Worm (Caenorhabditis elegans): ENCODE data around the gene T09A5.4.
A peak's percentile ranks its signal among the peaks of the same experiment; 100 is the strongest.

T09A5.4 gene

DNA sequence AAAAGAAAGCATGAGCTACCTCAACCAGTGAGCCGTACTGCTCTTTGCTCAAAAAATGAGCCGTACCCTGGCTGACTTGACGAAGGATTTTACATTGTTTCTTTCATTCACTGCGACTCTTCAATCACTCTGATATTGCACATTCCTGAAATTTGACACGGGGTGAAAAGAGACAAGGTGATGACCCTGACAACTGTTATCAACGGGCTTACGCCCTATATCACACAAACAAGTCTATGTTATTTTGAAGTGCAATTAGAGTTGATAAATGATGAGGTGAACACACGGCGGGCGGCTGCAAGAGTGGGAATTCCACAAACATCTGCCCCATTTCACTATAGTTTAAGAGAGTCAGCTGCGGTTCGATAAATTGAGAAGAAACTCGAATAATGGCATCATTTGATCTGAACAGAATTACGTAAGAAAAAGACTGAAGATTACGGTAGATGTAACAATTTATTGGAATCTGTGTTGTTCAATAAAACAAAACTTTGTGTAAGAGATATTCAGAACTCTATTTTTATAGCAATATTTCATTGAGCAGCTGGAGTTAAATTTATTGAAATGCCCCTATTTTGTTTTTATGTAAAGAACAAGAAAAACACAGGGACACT lies 9.3 kb upstream of the T09A5.4 start:
- TF ChIP-seq unc-62 (GFP tag; optimal IDR thresholded peaks at IDR 0.05) (peak; percentile 46), unc-120 (tag; optimal IDR thresholded peaks at IDR 0.05; ENCODE audit: poor library complexity, severe bottlenecking) (peak; percentile 60), sem-2 (GFP tag; optimal IDR thresholded peaks at IDR 0.05) (no peak), hlh-1 (tag; optimal IDR thresholded peaks at IDR 0.05) (peak; percentile 96)

DNA sequence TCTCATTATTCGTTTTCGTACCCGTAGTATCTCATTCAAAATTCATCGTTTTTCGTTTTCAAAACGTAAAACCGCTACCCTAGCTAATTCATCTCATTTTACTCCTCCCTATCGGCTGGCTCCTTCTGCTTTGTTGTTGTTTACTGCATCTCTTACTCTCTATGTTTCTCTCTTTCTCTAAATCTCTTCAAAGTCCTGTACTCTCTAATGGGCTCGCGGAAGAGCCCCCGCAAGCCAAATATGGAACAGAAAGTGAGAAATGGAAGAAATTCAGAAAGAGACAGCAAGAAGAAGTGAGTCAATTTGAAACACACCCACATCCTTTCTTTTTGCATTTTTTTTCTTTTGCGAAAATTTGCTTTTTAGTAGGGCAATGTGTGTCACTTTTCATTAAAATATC lies 7.3 kb upstream of the T09A5.4 start:
- TF ChIP-seq mep-1 (tag; optimal IDR thresholded peaks at IDR 0.05): peak; percentile 17
- peak; percentile 40 for TF ChIP-seq unc-120 (tag; optimal IDR thresholded peaks at IDR 0.05; ENCODE audit: poor library complexity, severe bottlenecking)
- TF ChIP-seq ceh-43 (GFP tag; optimal IDR thresholded peaks at IDR 0.05): no peak
- TF ChIP-seq zip-8 (tag; optimal IDR thresholded peaks at IDR 0.05): no peak
- TF ChIP-seq nhr-12 (tag; optimal IDR thresholded peaks at IDR 0.05): no peak
- no peak for TF ChIP-seq mab-5 (tag; optimal IDR thresholded peaks at IDR 0.05)
- no peak for TF ChIP-seq ztf-11 (tag; optimal IDR thresholded peaks at IDR 0.05)
- TF ChIP-seq ces-1 (GFP tag; optimal IDR thresholded peaks at IDR 0.05): peak; percentile 58
- no peak for TF ChIP-seq unc-62 (GFP tag; optimal IDR thresholded peaks at IDR 0.05)

DNA sequence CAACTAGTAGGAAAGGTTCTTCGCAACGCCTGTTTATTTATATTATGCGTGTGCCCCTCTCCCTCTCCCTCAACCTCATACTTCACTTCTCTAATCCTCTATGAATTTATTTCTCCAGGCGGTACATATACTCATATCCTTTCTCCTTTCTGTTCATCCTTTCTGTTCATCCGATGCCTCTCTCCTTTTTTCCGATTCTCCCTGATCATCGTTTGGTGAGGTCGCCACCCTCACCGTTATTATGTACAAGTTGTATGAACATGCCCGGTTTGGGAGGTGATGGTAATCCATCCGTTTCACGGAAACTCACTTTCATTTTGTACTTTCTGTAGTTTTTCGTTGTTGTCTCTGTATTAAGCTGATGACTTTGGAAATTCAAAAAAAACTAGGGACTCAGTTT lies 6.3 kb upstream of the T09A5.4 start:
- TF ChIP-seq blmp-1 (tag; optimal IDR thresholded peaks at IDR 0.05) (peak; percentile 55), elt-3 (tag; optimal IDR thresholded peaks at IDR 0.05) (no peak), nhr-28 (tag; optimal IDR thresholded peaks at IDR 0.05) (no peak), unc-62 (GFP tag; optimal IDR thresholded peaks at IDR 0.05) (no peak), nhr-237 (tag; optimal IDR thresholded peaks at IDR 0.05) (no peak), ham-2 (GFP tag; optimal IDR thresholded peaks at IDR 0.05) (no peak), ztf-11 (tag; optimal IDR thresholded peaks at IDR 0.05) (no peak), sem-2 (GFP tag; optimal IDR thresholded peaks at IDR 0.05) (no peak), lin-32 (GFP tag; optimal IDR thresholded peaks at IDR 0.05) (no peak), ceh-39 (tag; optimal IDR thresholded peaks at IDR 0.05) (no peak), mls-2 (tag; optimal IDR thresholded peaks at IDR 0.05) (peak; percentile 7)

- TF ChIP-seq snpc-4 (tag; optimal IDR thresholded peaks at IDR 0.05): no peak
- TF ChIP-seq lsy-2 (tag; optimal IDR thresholded peaks at IDR 0.05): no peak
- TF ChIP-seq blmp-1 (tag; optimal IDR thresholded peaks at IDR 0.05): no peak
- no peak for TF ChIP-seq ceh-43 (GFP tag; optimal IDR thresholded peaks at IDR 0.05)
- TF ChIP-seq mab-5 (tag; optimal IDR thresholded peaks at IDR 0.05): no peak
- no peak for TF ChIP-seq cnd-1 (tag; optimal IDR thresholded peaks at IDR 0.05)
- no peak for TF ChIP-seq ceh-39 (tag; optimal IDR thresholded peaks at IDR 0.05)
- no peak for TF ChIP-seq bed-3 (GFP tag; optimal IDR thresholded peaks at IDR 0.05)
- TF ChIP-seq sem-2 (GFP tag; optimal IDR thresholded peaks at IDR 0.05): no peak
- no peak for TF ChIP-seq ceh-83 (GFP tag; optimal IDR thresholded peaks at IDR 0.05)
- TF ChIP-seq elt-1 (tag; optimal IDR thresholded peaks at IDR 0.05; ENCODE audit: borderline replicate concordance, insufficient read depth): no peak
- no peak for TF ChIP-seq mep-1 (tag; optimal IDR thresholded peaks at IDR 0.05)
- TF ChIP-seq mls-2 (tag; optimal IDR thresholded peaks at IDR 0.05): no peak
These were observed 3.9 kb upstream of the T09A5.4 start, which contains the start of gene klp-3 for ce11 chrII:7842053-7842452. TSS of gene klp-3 (plus strand) at chrII:7842353.

DNA sequence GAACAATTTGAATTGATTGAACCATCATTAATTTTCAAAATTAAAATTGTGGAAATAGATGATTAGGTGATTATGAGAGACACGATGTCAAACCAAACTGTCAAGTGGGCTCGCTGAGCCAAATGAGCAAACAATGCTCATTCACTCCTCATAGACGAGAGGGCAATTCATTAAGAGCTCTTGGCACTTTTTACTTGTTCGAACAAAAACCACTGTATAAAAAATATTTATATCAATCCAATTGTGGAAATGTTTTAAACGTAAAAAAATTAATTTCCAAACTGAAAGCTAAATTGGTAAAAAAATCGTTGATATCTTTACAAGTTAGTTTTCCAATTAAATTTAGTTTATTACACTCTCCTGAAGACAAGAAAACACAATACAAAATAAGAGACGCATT lies 3.7 kb downstream of the T09A5.4 start, which contains the start of gene acr-7:
Gene acr-7 (minus strand): TSS at position 101 of the 400 bp plus-strand sequence.
- no peak for TF ChIP-seq unc-62 (GFP tag; optimal IDR thresholded peaks at IDR 0.05)
- TF ChIP-seq elt-3 (tag; optimal IDR thresholded peaks at IDR 0.05): no peak
- no peak for TF ChIP-seq blmp-1 (tag; optimal IDR thresholded peaks at IDR 0.05)

ce11 chrII:7850575-7850974 lies 4.6 kb downstream of the T09A5.4 start:
- TF ChIP-seq lin-13 (tag; optimal IDR thresholded peaks at IDR 0.05) (no peak), unc-62 (GFP tag; optimal IDR thresholded peaks at IDR 0.05) (peak; percentile 7)

ce11 chrII:7851480-7851879 lies 5.5 kb downstream of the T09A5.4 start:
- no peak for TF ChIP-seq hlh-1 (tag; optimal IDR thresholded peaks at IDR 0.05)
